Worm (Caenorhabditis elegans) whole organism, L4 larva: ENCODE results near the gene F47B10.4.
A peak's percentile ranks its signal among the peaks of the same experiment; 100 is the strongest.

ENCODE experiments used
- D1046.2 ChIP-seq: fragments of 200-800 bp; sonication (Bioruptor generic); IDR thresholded peaks from 2 replicates; pipeline ENCODE4 v1.3.6; 2022; ENCODE audit warnings: missing genetic modification characterization, missing compliant biosample characterization
- F37D6.2 ChIP-seq: sonication (generic microtip); optimal IDR thresholded peaks from 2 replicates; lab custom pipeline; 2016; ENCODE audit warnings: mild to moderate bottlenecking, missing genetic modification characterization, missing compliant biosample characterization
- T20F7.1 ChIP-seq: fragments of 200-800 bp; sonication (Bioruptor generic); optimal IDR thresholded peaks from 2 replicates; lab custom pipeline; 2018; ENCODE audit warnings: mild to moderate bottlenecking, missing genetic modification characterization, missing compliant biosample characterization
- Y105C5A.15 ChIP-seq: fragments of 200-800 bp; sonication (Bioruptor generic); IDR thresholded peaks from 2 replicates; pipeline ENCODE4 v1.3.6; 2022; ENCODE audit warnings: missing genetic modification characterization, missing compliant biosample characterization
- ZK337.2 ChIP-seq: fragments of 200-800 bp; sonication (Bioruptor generic); IDR thresholded peaks from 2 replicates; pipeline ENCODE4 v1.3.6; 2022; ENCODE audit warnings: missing genetic modification reagents, missing genetic modification characterization, missing compliant biosample characterization
- ceh-20 ChIP-seq: fragments of 200-800 bp; sonication (Bioruptor generic); IDR thresholded peaks from 2 replicates; pipeline ENCODE4 v1.3.6; 2022; ENCODE audit warnings: missing genetic modification reagents, missing genetic modification characterization, missing compliant biosample characterization
- ceh-28 ChIP-seq: fragments of 150-350 bp; optimal IDR thresholded peaks from 2 replicates; lab custom pipeline; 2014; ENCODE audit warnings: missing biosample characterization, missing genetic modification reagents, missing genetic modification characterization
- cey-2 ChIP-seq: sonication (generic microtip); optimal IDR thresholded peaks from 3 replicates; lab custom pipeline; 2017; ENCODE audit warnings: missing genetic modification characterization, mild to moderate bottlenecking, missing compliant biosample characterization, antibody characterized with exemption, borderline replicate concordance; ENCODE audit not compliant: insufficient read depth
- ctbp-1 ChIP-seq: fragments of 200-800 bp; sonication (Bioruptor generic); IDR thresholded peaks from 2 replicates; pipeline ENCODE4 v1.3.6; 2022; ENCODE audit warnings: missing genetic modification reagents, missing genetic modification characterization, missing compliant biosample characterization
- daf-16 ChIP-seq, 3 experiments: sonication (generic microtip); optimal IDR thresholded peaks; 2 replicates each; lab custom pipeline; 2016 to 2017; ENCODE audit warnings: missing genetic modification characterization in 3 of 3, missing genetic modification reagents in 3 of 3, mild to moderate bottlenecking in 2 of 3, missing compliant biosample characterization in 2 of 3, missing biosample characterization in 1 of 3, moderate library complexity in 1 of 3
- dmd-8 ChIP-seq: fragments of 200-800 bp; sonication (Bioruptor generic); IDR thresholded peaks from 2 replicates; pipeline ENCODE4 v1.3.6; 2022; ENCODE audit warnings: missing genetic modification characterization, missing compliant biosample characterization
- dve-1 ChIP-seq: sonication (generic microtip); optimal IDR thresholded peaks from 2 replicates; lab custom pipeline; 2017; ENCODE audit warnings: antibody characterized with exemption, mild to moderate bottlenecking, missing genetic modification characterization, missing compliant biosample characterization; ENCODE audit not compliant: insufficient read depth
- fos-1 ChIP-seq: fragments of 150-350 bp; optimal IDR thresholded peaks from 2 replicates; lab custom pipeline; 2014; ENCODE audit warnings: missing biosample characterization, missing genetic modification characterization
- hif-1 ChIP-seq, 2 experiments: sonication (generic microtip); optimal IDR thresholded peaks; 2 replicates each; lab custom pipeline; 2016 to 2017; ENCODE audit warnings: missing compliant biosample characterization in 2 of 2, missing genetic modification characterization in 2 of 2, missing genetic modification reagents in 2 of 2, missing genotype in 2 of 2, mild to moderate bottlenecking in 1 of 2
- hlh-11 ChIP-seq: fragments of 200-800 bp; sonication (Bioruptor generic); optimal IDR thresholded peaks from 2 replicates; lab custom pipeline; 2018; ENCODE audit warnings: mild to moderate bottlenecking, missing genetic modification characterization, missing compliant biosample characterization
- hlh-30 ChIP-seq: sonication (generic microtip); optimal IDR thresholded peaks from 2 replicates; lab custom pipeline; 2017; ENCODE audit warnings: antibody characterized with exemption, mild to moderate bottlenecking, missing genetic modification characterization, missing compliant biosample characterization; ENCODE audit not compliant: insufficient read depth
- lin-29 ChIP-seq: fragments of 200-800 bp; sonication (Bioruptor generic); IDR thresholded peaks from 2 replicates; pipeline ENCODE4 v1.3.6; 2022; ENCODE audit warnings: missing genetic modification reagents, missing genetic modification characterization, missing compliant biosample characterization
- lsy-2 ChIP-seq, 2 experiments: fragments of 150-350 bp in 1 of 2; sonication (generic microtip) in 1 of 2; optimal IDR thresholded peaks; 2 replicates each; lab custom pipeline; 2014 to 2017; ENCODE audit warnings: missing biosample characterization in 2 of 2, missing genetic modification characterization in 2 of 2
- madf-9 ChIP-seq: fragments of 200-800 bp; sonication (Bioruptor generic); conservative IDR thresholded peaks from 2 replicates; pipeline ENCODE4 v1.3.6; 2022; ENCODE audit warnings: missing genetic modification reagents, missing genetic modification characterization, missing compliant biosample characterization
- mdl-1 ChIP-seq, 2 experiments: fragments of 150-350 bp in 1 of 2; sonication (generic microtip) in 1 of 2; optimal IDR thresholded peaks; 2 replicates each; lab custom pipeline; 2014 to 2017; ENCODE audit warnings: missing biosample characterization in 2 of 2, missing genetic modification characterization in 2 of 2
- mep-1 ChIP-seq: fragments of 150-350 bp; sonication (generic microtip); optimal IDR thresholded peaks from 3 replicates; lab custom pipeline; 2014; ENCODE audit warnings: missing biosample characterization, missing genetic modification characterization
- mxl-2 ChIP-seq: fragments of 200-800 bp; sonication (Bioruptor generic); conservative IDR thresholded peaks from 2 replicates; pipeline ENCODE4 v1.3.6; 2022; ENCODE audit warnings: missing genetic modification reagents, missing genetic modification characterization, missing compliant biosample characterization
- nhr-10 ChIP-seq: fragments of 150-350 bp; optimal IDR thresholded peaks from 2 replicates; lab custom pipeline; 2014; ENCODE audit warnings: missing biosample characterization, missing genetic modification characterization
- nhr-25 ChIP-seq: sonication (generic microtip); optimal IDR thresholded peaks from 2 replicates; lab custom pipeline; 2017; ENCODE audit warnings: missing genetic modification characterization, mild to moderate bottlenecking, missing compliant biosample characterization, antibody characterized with exemption, moderate library complexity, borderline replicate concordance; ENCODE audit not compliant: insufficient read depth
- nhr-28 ChIP-seq: fragments of 150-350 bp; optimal IDR thresholded peaks from 2 replicates; lab custom pipeline; 2014; ENCODE audit warnings: missing biosample characterization, missing genetic modification characterization
- nhr-41 ChIP-seq: fragments of 200-800 bp; sonication (Bioruptor generic); IDR thresholded peaks from 2 replicates; pipeline ENCODE4 v1.3.6; 2022; ENCODE audit warnings: missing genetic modification reagents, missing genetic modification characterization, missing compliant biosample characterization
- nhr-48 ChIP-seq: sonication (generic microtip); optimal IDR thresholded peaks from 2 replicates; lab custom pipeline; 2016; ENCODE audit warnings: mild to moderate bottlenecking, missing genetic modification characterization, missing compliant biosample characterization
- php-3 ChIP-seq: fragments of 200-800 bp; sonication (Bioruptor generic); IDR thresholded peaks from 2 replicates; pipeline ENCODE4 v1.3.6; 2022; ENCODE audit warnings: missing genetic modification reagents, missing genetic modification characterization, missing compliant biosample characterization
- pqm-1 ChIP-seq: sonication (generic microtip); optimal IDR thresholded peaks from 2 replicates; lab custom pipeline; 2017; ENCODE audit warnings: missing biosample characterization, missing genetic modification characterization
- saeg-2 ChIP-seq: fragments of 200-800 bp; sonication (Bioruptor generic); IDR thresholded peaks from 2 replicates; pipeline ENCODE4 v1.3.6; 2022; ENCODE audit warnings: missing genetic modification reagents, missing genetic modification characterization, missing compliant biosample characterization
- skn-1 ChIP-seq: fragments of 150-350 bp; optimal IDR thresholded peaks from 2 replicates; lab custom pipeline; 2014; ENCODE audit warnings: missing biosample characterization, missing genetic modification characterization
- snpc-4 ChIP-seq: fragments of 150-350 bp; optimal IDR thresholded peaks from 2 replicates; lab custom pipeline; 2014; ENCODE audit warnings: missing biosample characterization, missing genetic modification characterization
- unc-130 ChIP-seq: sonication (generic microtip); optimal IDR thresholded peaks from 2 replicates; lab custom pipeline; 2016; ENCODE audit warnings: missing genetic modification reagents, missing genetic modification characterization, missing compliant biosample characterization
- unc-39 ChIP-seq: sonication (generic microtip); optimal IDR thresholded peaks from 2 replicates; lab custom pipeline; 2017; ENCODE audit warnings: missing biosample characterization, missing genetic modification characterization
- unc-62 ChIP-seq, 3 experiments: fragments of 150-350 bp in 1 of 3; sonication (generic microtip); optimal IDR thresholded peaks in 2 of 3; peaks in 1 of 3; 1 replicate in 1 of 3; 2 replicates in 2 of 3; lab custom pipeline; 2014 to 2017; ENCODE audit warnings: missing biosample characterization in 3 of 3, missing genetic modification characterization in 3 of 3, missing genetic modification reagents in 3 of 3, missing genotype in 1 of 3
- zip-11 ChIP-seq: fragments of 200-800 bp; sonication (Bioruptor generic); IDR thresholded peaks from 2 replicates; pipeline ENCODE4 v1.3.6; 2022; ENCODE audit warnings: missing genetic modification characterization, missing compliant biosample characterization
- zip-2 ChIP-seq: fragments of 150-350 bp; optimal IDR thresholded peaks from 2 replicates; lab custom pipeline; 2014; ENCODE audit warnings: missing biosample characterization, missing genetic modification characterization

The F47B10.4 gene

ce11 chrX:10914421-10915277, 23.6 kb downstream of the F47B10.4 start:
- TF ChIP-seq daf-16 (GFP tag; optimal IDR thresholded peaks at IDR 0.05; lab: Kevin White, UChicago) (no peak), daf-16 (tag; optimal IDR thresholded peaks at IDR 0.05; lab: Kevin White, UChicago) (peak; percentile 80), unc-39 (tag; lab: Kevin White, UChicago) (no peak), unc-62 (GFP tag; optimal IDR thresholded peaks at IDR 0.05 in 1 of 2; lab: Kevin White, UChicago) (peak in 1 of 2 experiments; percentile 93), unc-62 (tag; optimal IDR thresholded peaks at IDR 0.05; lab: Kevin White, UChicago) (no peak), ceh-28 (tag; lab: Kevin White, UChicago) (no peak), unc-130 (GFP tag; lab: Kevin White, UChicago) (no peak), pqm-1 (tag; lab: Kevin White, UChicago) (peak; percentile 49), hlh-11 (tag; lab: Kevin White, UChicago) (peak; percentile 57), mxl-2 (GFP tag; lab: Robert Waterston, UW) (no peak), mdl-1 (tag; optimal IDR thresholded peaks at IDR 0.05; lab: Kevin White, UChicago) (no peak), dmd-8 (GFP tag; lab: Robert Waterston, UW) (no peak), fos-1 (tag; lab: Kevin White, UChicago) (no peak), zip-2 (no peak), skn-1 (tag; lab: Kevin White, UChicago) (no peak), nhr-48 (tag; lab: Kevin White, UChicago) (peak; percentile 23), D1046.2 (no peak), ceh-20 (GFP tag; lab: Robert Waterston, UW) (no peak), snpc-4 (tag; lab: Kevin White, UChicago) (no peak), T20F7.1 (no peak), dve-1 (tag; lab: Kevin White, UChicago) (peak; percentile 30), php-3 (GFP tag; lab: Robert Waterston, UW) (0 out of 2 replicates have a peak, but pooled peaks have one; percentile 18), zip-11 (GFP tag; lab: Robert Waterston, UW) (no peak), hif-1 (tag; optimal IDR thresholded peaks at IDR 0.05; lab: Kevin White, UChicago) (no peak), hlh-30 (tag; lab: Kevin White, UChicago) (peak; percentile 50), saeg-2 (GFP tag; lab: Robert Waterston, UW) (no peak), nhr-10 (tag; lab: Kevin White, UChicago) (no peak), ZK337.2 (GFP tag; lab: Robert Waterston, UW) (no peak)

- TF ChIP-seq daf-16 (GFP tag; optimal IDR thresholded peaks at IDR 0.05; lab: Kevin White, UChicago) (no peak), daf-16 (tag; optimal IDR thresholded peaks at IDR 0.05; lab: Kevin White, UChicago) (peak; percentile 95), cey-2 (tag; lab: Kevin White, UChicago) (no peak), dve-1 (tag; lab: Kevin White, UChicago) (peak; percentile 72), nhr-28 (tag; lab: Kevin White, UChicago) (peak; percentile 45), hlh-11 (tag; lab: Kevin White, UChicago) (peak; percentile 29)
These were observed 25.1 kb downstream of the F47B10.4 start for ce11 chrX:10916194-10916593.

- TF ChIP-seq ctbp-1 (no peak), mep-1 (no peak), lsy-2 (tag; optimal IDR thresholded peaks at IDR 0.05; lab: Kevin White, UChicago) (no peak), F37D6.2 (tag; lab: Kevin White, UChicago) (no peak), nhr-41 (GFP tag; lab: Robert Waterston, UW) (no peak), hlh-30 (tag; lab: Kevin White, UChicago) (no peak), madf-9 (GFP tag; lab: Robert Waterston, UW) (no peak), lin-29 (GFP tag; lab: Robert Waterston, UW) (no peak), unc-39 (tag; lab: Kevin White, UChicago) (no peak), fos-1 (tag; lab: Kevin White, UChicago) (no peak), Y105C5A.15 (GFP tag; lab: Robert Waterston, UW) (no peak), nhr-25 (tag; lab: Kevin White, UChicago) (no peak), ZK337.2 (GFP tag; lab: Robert Waterston, UW) (no peak)
These were observed 28.5 kb downstream of the F47B10.4 start, which contains the start of gene nstp-9 for ce11 chrX:10919613-10920012. TSS of gene nstp-9 (minus strand) at chrX:10919713.
